Fruit fly (Drosophila melanogaster): ENCODE results near the gene CG31156.

The CG31156 gene

dm6 chr3R:22590668-22591275, 22.7 kb downstream of the CG31156 start (continued):
- TF ChIP-seq Asciz (GFP tag; optimal IDR thresholded peaks at IDR 0.05) (peak; percentile 69), Dbx (GFP tag; IDR thresholded peaks at IDR 0.05) (no peak), BtbVII (GFP tag; optimal IDR thresholded peaks at IDR 0.05) (peak; percentile 3), Rx (GFP tag; IDR thresholded peaks at IDR 0.05) (no peak), jumu (GFP tag; optimal IDR thresholded peaks at IDR 0.05) (peak; percentile 34), CG9609 (GFP tag; optimal IDR thresholded peaks at IDR 0.05) (peak; percentile 1), CG9932 (GFP tag; IDR thresholded peaks at IDR 0.05) (no peak), tna (GFP tag; IDR thresholded peaks at IDR 0.05; ENCODE audit: partially characterized antibody) (no peak), eyg (GFP tag; optimal IDR thresholded peaks at IDR 0.05) (no peak), CG42726 (GFP tag; IDR thresholded peaks at IDR 0.05; ENCODE audit: partially characterized antibody) (no peak), caup (GFP tag; optimal IDR thresholded peaks at IDR 0.05; ENCODE audit: severe bottlenecking) (peak; percentile 46), bigmax (GFP tag; optimal IDR thresholded peaks at IDR 0.05) (no peak), CG1602 (GFP tag; optimal IDR thresholded peaks at IDR 0.05) (peak; percentile 56), CG14667 (GFP tag; IDR thresholded peaks at IDR 0.05) (no peak), dysf (GFP tag; IDR thresholded peaks at IDR 0.05) (no peak), oc (tag; optimal IDR thresholded peaks at IDR 0.05) (peak; percentile 51), CG6654 (GFP tag; optimal IDR thresholded peaks at IDR 0.05) (peak; percentile 36), CG8359 (GFP tag; optimal IDR thresholded peaks at IDR 0.05; ENCODE audit: borderline replicate concordance) (peak; percentile 63), CG6765 (GFP tag; optimal IDR thresholded peaks at IDR 0.05) (no peak), NFAT (GFP tag; IDR thresholded peaks at IDR 0.05) (no peak), HHEX (GFP tag; optimal IDR thresholded peaks at IDR 0.05) (peak; percentile 5), CG15479 (GFP tag; optimal IDR thresholded peaks at IDR 0.05) (no peak), CG12071 (GFP tag; optimal IDR thresholded peaks at IDR 0.05) (no peak), CG10431 (GFP tag; optimal IDR thresholded peaks at IDR 0.05) (peak; percentile 14), CG31441 (GFP tag; IDR thresholded peaks at IDR 0.05) (peak; percentile 82), so (GFP tag; IDR thresholded peaks at IDR 0.05) (peak; percentile 13; the same call in 1 of the 3 replicates), CG15601 (tag; optimal IDR thresholded peaks at IDR 0.05) (peak; percentile 76), CG30403 (GFP tag; optimal IDR thresholded peaks at IDR 0.05) (peak; percentile 72), HLHmδ (GFP tag; optimal IDR thresholded peaks at IDR 0.05) (no peak), unc-4 (GFP tag; IDR thresholded peaks at IDR 0.05; ENCODE audit: partially characterized antibody) (no peak), Adf1 (GFP tag; IDR thresholded peaks at IDR 0.05) (no peak), Ravus (GFP tag; IDR thresholded peaks at IDR 0.05) (no peak), sna (GFP tag; IDR thresholded peaks at IDR 0.05; ENCODE audit: partially characterized antibody) (no peak), CG2120 (GFP tag; optimal IDR thresholded peaks at IDR 0.05) (peak; percentile 15), chn (GFP tag; optimal IDR thresholded peaks at IDR 0.05) (peak; percentile 60), rib (GFP tag; IDR thresholded peaks at IDR 0.05) (no peak), Chrac-16 (GFP tag; optimal IDR thresholded peaks at IDR 0.05) (peak; percentile 12), CG34376 (GFP tag; optimal IDR thresholded peaks at IDR 0.05) (no peak), CG4424 (GFP tag; optimal IDR thresholded peaks at IDR 0.05) (peak; percentile 57), NC2α (GFP tag; optimal IDR thresholded peaks at IDR 0.05) (peak; percentile 56), chif (GFP tag; optimal IDR thresholded peaks at IDR 0.05) (peak; percentile 41 to 42), sob (GFP tag; IDR thresholded peaks at IDR 0.05) (no peak), NK7.1 (GFP tag; optimal IDR thresholded peaks at IDR 0.05) (no peak), CG2202 (tag; optimal IDR thresholded peaks at IDR 0.05) (peak; percentile 50), CG7928 (GFP tag; optimal IDR thresholded peaks at IDR 0.05) (no peak), H2.0 (GFP tag; IDR thresholded peaks at IDR 0.05) (no peak), CG16863 (GFP tag; optimal IDR thresholded peaks at IDR 0.05) (peak; percentile 56), CG4730 (GFP tag; IDR thresholded peaks at IDR 0.05) (no peak; the same call in 1 of the 2 replicates), CG7786 (GFP tag; optimal IDR thresholded peaks at IDR 0.05) (peak; percentile 19), CG7271 (tag; optimal IDR thresholded peaks at IDR 0.05) (no peak)
